Worm (Caenorhabditis elegans): ENCODE data around the gene Y43F8B.7.

DNA sequence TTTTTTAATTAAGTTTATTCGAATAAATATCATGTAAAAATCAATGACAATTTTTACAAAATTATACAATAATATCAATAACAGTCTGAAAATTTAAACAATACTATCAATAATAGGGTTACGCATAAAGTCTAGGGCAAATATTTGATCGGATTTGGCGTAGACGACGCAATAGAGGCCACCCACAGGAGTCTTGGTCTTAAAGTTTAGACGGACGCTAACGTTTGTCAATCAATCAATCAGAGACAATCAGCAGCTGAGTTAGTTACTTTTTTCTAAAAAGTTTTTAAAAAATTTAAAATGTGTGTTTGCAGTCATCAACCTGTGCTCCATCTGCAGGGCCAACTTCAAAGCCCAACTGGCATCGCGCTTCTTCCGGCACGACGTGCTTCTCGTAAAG is 741 bp downstream of the Y43F8B.7 start, which contains the start of gene Y43F8B.29:
- no peak for TF ChIP-seq snpc-4 (tag; optimal IDR thresholded peaks at IDR 0.05)
- TF ChIP-seq blmp-1 (tag; optimal IDR thresholded peaks at IDR 0.05; ENCODE audit: insufficient read depth), result no peak
- no peak for TF ChIP-seq R02D3.7 (tag; optimal IDR thresholded peaks at IDR 0.05)

All from whole organism, L2 larva.